Fruit fly (Drosophila melanogaster) whole organism, pupa: ENCODE measurements around the gene dnd.

ENCODE experiments used
- CG10348 ChIP-seq: fragments of 200-800 bp; sonication (Bioruptor generic); IDR thresholded peaks from 2 replicates; pipeline ENCODE4 v1.3.6; 2022; ENCODE audit warnings: missing biosample characterization, missing genetic modification characterization
- CG15710 ChIP-seq: fragments of 200-800 bp; sonication (Bioruptor generic); optimal IDR thresholded peaks from 2 replicates; lab custom pipeline; 2018; ENCODE audit warnings: missing biosample characterization, mild to moderate bottlenecking, missing genetic modification characterization, moderate library complexity
- CG32121 ChIP-seq: fragments of 200-800 bp; sonication (Bioruptor generic); IDR thresholded peaks from 2 replicates; pipeline ENCODE4 v1.3.6; 2022; ENCODE audit warnings: missing biosample characterization, missing genetic modification characterization
- CG8159 ChIP-seq: fragments of 200-800 bp; sonication (Bioruptor generic); optimal IDR thresholded peaks from 3 replicates; lab custom pipeline; 2018; ENCODE audit warnings: missing biosample characterization, mild to moderate bottlenecking, missing genetic modification characterization, moderate library complexity
- D1 ChIP-seq: fragments of 200-800 bp; sonication (Bioruptor generic); optimal IDR thresholded peaks from 2 replicates; lab custom pipeline; 2018; ENCODE audit warnings: missing biosample characterization, mild to moderate bottlenecking, missing genetic modification characterization, moderate library complexity
- EcR ChIP-seq: fragments of 200-800 bp; sonication (Bioruptor generic); optimal IDR thresholded peaks from 3 replicates; lab custom pipeline; 2019; ENCODE audit warnings: missing biosample characterization, missing genetic modification characterization, mild to moderate bottlenecking, moderate library complexity, missing genetic modification reagents
- Ets98B ChIP-seq: fragments of 200-800 bp; sonication (Bioruptor generic); IDR thresholded peaks from 2 replicates; pipeline ENCODE4 v1.3.6; 2022; ENCODE audit warnings: missing biosample characterization, missing genetic modification characterization
- Pif1A ChIP-seq: fragments of 200-800 bp; sonication (Bioruptor generic); optimal IDR thresholded peaks from 3 replicates; lab custom pipeline; 2016; ENCODE audit warnings: missing biosample characterization, missing genetic modification characterization
- Snoo ChIP-seq: fragments of 200-800 bp; sonication (Bioruptor generic); optimal IDR thresholded peaks from 3 replicates; lab custom pipeline; 2017; ENCODE audit warnings: missing biosample characterization, mild to moderate bottlenecking, missing genetic modification characterization, inconsistent platforms

DNA sequence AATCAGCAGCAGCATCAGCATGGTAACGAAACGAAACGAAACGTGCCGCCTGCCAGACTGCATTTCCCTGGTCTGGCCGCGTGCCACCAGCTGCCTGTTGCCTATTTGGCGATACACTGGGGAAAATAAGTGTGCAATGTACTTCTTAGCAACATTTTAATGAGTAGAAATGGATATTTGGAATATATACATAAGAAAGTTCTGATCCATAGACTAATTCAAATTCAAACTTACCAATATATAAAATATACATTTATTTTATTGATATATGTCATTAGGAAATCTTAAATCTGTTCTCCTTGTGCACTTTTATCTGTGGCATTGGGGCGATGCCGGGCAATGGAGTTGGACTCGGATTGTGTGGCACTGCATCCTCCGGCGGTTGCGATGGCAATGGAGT lies 6.8 kb upstream of the dnd start:
- TF ChIP-seq Pif1A (peak; percentile 81), CG10348 (GFP tag; lab: Robert Waterston, UW) (0 out of 2 replicates have a peak, but pooled peaks have one; percentile 29), Snoo (peak; percentile 32), EcR (GFP tag; lab: Kevin White, UChicago) (peak; percentile 42), D1 (peak; percentile 80), Ets98B (GFP tag; lab: Robert Waterston, UW) (peak; percentile 85), CG32121 (GFP tag; lab: Robert Waterston, UW) (peak; percentile 86), CG15710 (tag; lab: Kevin White, UChicago) (peak; percentile 80), CG8159 (tag; lab: Kevin White, UChicago) (peak; percentile 85)
